Fruit fly (Drosophila melanogaster): ENCODE measurements around the gene Or83c.
A peak's percentile ranks its signal among the peaks of the same experiment; 100 is the strongest.

Gene Or83c

DNA sequence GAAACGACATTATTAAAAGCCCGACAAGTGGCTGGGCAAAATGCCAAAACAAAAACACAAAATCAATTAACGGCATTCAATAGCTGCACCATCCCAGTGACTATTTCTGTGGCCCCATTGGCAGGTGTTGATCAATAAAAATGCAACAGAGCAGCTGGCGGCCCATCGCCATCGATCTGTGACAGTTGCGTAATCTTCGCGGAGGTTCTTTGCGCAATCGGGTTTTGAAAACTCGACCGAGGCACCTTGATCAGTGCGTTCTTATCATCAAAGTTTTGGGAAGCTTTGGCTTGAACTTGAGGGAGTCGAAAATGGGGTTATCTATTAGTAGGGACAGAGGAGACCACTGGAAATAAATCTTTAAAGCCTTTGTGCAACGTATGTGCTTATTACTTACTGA lies 29.3 kb upstream of the Or83c start:
- TF ChIP-seq Pdp1 (GFP tag; optimal IDR thresholded peaks at IDR 0.05), result peak in 1 of 2 experiments; percentile 92
- no peak for TF ChIP-seq Lim3 (GFP tag; IDR thresholded peaks at IDR 0.05)
- 0 out of 4 replicates have a peak, but pooled peaks have one; percentile 55 for TF ChIP-seq chinmo (GFP tag; IDR thresholded peaks at IDR 0.05; ENCODE audit: partially characterized antibody)

DNA sequence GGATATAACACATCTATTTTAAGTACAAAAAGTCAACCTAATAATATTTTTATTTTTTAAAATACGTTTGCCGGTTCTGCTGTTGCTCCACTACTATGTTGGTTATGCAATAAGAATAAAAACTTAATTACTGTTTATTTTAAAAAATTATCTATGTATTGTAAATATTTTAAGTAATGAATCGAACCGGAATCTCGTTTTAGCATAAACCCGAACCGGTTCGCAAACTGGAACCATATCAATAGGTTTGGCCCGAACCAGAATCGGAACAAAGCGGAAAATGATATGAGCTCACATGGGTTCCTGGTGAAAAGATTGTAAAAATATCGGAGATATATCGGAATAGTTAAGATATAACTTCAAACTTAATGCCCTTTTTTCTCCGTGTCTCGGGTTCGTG lies 28.6 kb upstream of the Or83c start:
- TF ChIP-seq CG13894 (tag; optimal IDR thresholded peaks at IDR 0.05) (peak; percentile 89), CG7839 (tag; optimal IDR thresholded peaks at IDR 0.05) (peak; percentile 2), CG3838 (GFP tag; optimal IDR thresholded peaks at IDR 0.05) (no peak), CTCF (GFP tag; optimal IDR thresholded peaks at IDR 0.05) (no peak), C15 (GFP tag; IDR thresholded peaks at IDR 0.05) (no peak), CG8765 (GFP tag; IDR thresholded peaks at IDR 0.05) (no peak), grau (tag; optimal IDR thresholded peaks at IDR 0.05) (peak; percentile 2), CG13287 (GFP tag; IDR thresholded peaks at IDR 0.05; ENCODE audit: partially characterized antibody) (no peak), CG15514 (GFP tag; optimal IDR thresholded peaks at IDR 0.05) (peak; percentile 95), Hey (tag; optimal IDR thresholded peaks at IDR 0.05) (no peak), bsh (GFP tag; optimal IDR thresholded peaks at IDR 0.05) (peak in 1 of 2 experiments; percentile 25), tll (GFP tag; optimal IDR thresholded peaks at IDR 0.05) (no peak), Poxn (GFP tag; IDR thresholded peaks at IDR 0.05) (no peak), chm (GFP tag; IDR thresholded peaks at IDR 0.05) (no peak), Sox100B (GFP tag; optimal IDR thresholded peaks at IDR 0.05) (peak; percentile 20), gem (tag; optimal IDR thresholded peaks at IDR 0.05) (peak; percentile 16), Hr51 (GFP tag; optimal IDR thresholded peaks at IDR 0.05) (peak in 1 of 2 experiments; percentile 35), dmrt99B (tag; optimal IDR thresholded peaks at IDR 0.05) (peak; percentile 9), aop (GFP tag; IDR thresholded peaks at IDR 0.05) (no peak), Tbp (GFP tag; optimal IDR thresholded peaks at IDR 0.05) (no peak), CG17361 (GFP tag; IDR thresholded peaks at IDR 0.05) (peak; percentile 38; the same call in 1 of the 3 replicates), jing (GFP tag; optimal IDR thresholded peaks at IDR 0.05) (no peak), eve (GFP tag; optimal IDR thresholded peaks at IDR 0.05) (peak in 1 of 2 experiments; percentile 29), ftz-f1 (GFP tag; optimal IDR thresholded peaks at IDR 0.05) (no peak), CG12769 (tag; optimal IDR thresholded peaks at IDR 0.05) (no peak), CG11504 (tag; optimal IDR thresholded peaks at IDR 0.05) (peak; percentile 28), nerfin-1 (tag; optimal IDR thresholded peaks at IDR 0.05) (no peak), ATbp (GFP tag; optimal IDR thresholded peaks at IDR 0.05) (no peak), CG9932 (GFP tag; IDR thresholded peaks at IDR 0.05) (0 out of 2 replicates have a peak, but pooled peaks have one; percentile 4), PHDP (tag; optimal IDR thresholded peaks at IDR 0.05) (peak; percentile 5), CG31441 (GFP tag; IDR thresholded peaks at IDR 0.05) (0 out of 2 replicates have a peak, but pooled peaks have one; percentile 27), CG10209 (GFP tag; optimal IDR thresholded peaks at IDR 0.05) (no peak), toy (GFP tag; IDR thresholded peaks at IDR 0.05) (no peak)

DNA sequence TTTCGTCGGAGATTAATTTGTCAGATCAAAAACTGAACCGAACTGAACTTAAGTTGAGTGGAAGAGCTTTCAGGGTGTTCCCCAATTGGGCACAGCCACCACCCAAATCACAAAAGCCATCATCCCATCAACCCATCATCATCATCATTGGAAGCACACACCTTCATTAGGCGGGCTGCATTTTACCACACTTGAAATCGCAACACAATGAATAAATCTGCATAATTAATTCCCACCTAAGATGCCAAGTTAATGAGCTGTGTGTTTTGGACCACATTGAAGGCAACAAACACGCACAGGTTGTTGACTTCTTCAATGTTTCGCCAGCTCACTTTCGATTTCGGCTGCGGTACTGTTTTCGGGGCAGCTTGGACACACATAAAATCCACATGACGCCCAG lies 27.1 kb upstream of the Or83c start:
- TF ChIP-seq danr (GFP tag; IDR thresholded peaks at IDR 0.05), result no peak
- peak; percentile 25 for TF ChIP-seq oc (tag; optimal IDR thresholded peaks at IDR 0.05)
- TF ChIP-seq CG17829 (tag; optimal IDR thresholded peaks at IDR 0.05), result no peak
- peak; percentile 92 for TF ChIP-seq Awh (GFP tag; IDR thresholded peaks at IDR 0.05)
- TF ChIP-seq unpg (GFP tag; optimal IDR thresholded peaks at IDR 0.05), result no peak
- peak; percentile 70 for TF ChIP-seq vvl (GFP tag; IDR thresholded peaks at IDR 0.05)
- peak; percentile 30 for TF ChIP-seq Blimp-1 (GFP tag; optimal IDR thresholded peaks at IDR 0.05)
- no peak for TF ChIP-seq CG30431 (GFP tag; optimal IDR thresholded peaks at IDR 0.05)
- no peak for TF ChIP-seq CG6654 (GFP tag; optimal IDR thresholded peaks at IDR 0.05)
- no peak for TF ChIP-seq pros (GFP tag; optimal IDR thresholded peaks at IDR 0.05)
